Fruit fly (Drosophila melanogaster): Measurements from ENCODE around the gene Sap47.

Gene Sap47

DNA sequence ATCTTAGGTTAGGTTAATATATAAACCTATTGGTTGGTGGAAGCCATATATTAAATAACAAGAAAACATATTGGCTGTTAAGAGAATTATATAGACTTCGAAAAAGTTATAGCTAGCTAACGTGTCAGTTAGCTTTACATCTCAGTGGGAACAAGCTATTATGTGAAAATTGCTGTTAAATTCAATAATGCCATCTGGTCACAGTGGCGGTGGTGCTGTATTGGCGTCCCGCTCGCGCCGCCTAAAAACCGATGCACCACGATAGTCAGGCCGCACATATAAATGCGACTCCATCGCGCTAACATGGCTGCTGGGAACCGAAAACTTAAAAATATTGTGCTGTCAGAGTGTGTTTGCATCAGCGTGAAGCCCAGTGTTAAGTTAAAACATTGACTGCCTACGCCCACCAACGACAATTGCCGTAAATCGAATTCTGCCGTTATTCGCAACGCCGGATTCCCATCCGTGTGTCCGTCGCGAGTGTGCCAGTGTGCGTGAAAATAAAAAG, 38.1 kb downstream of the Sap47 start, which contains the start of gene Hel89B (continued):
- TF ChIP-seq NC2β (GFP tag; optimal IDR thresholded peaks at IDR 0.05) (peak; percentile 61), onecut (GFP tag; IDR thresholded peaks at IDR 0.05) (peak; percentile 36), CG7928 (GFP tag; optimal IDR thresholded peaks at IDR 0.05) (peak; percentile 12), pfk (GFP tag; optimal IDR thresholded peaks at IDR 0.05) (no peak), slp2 (GFP tag; optimal IDR thresholded peaks at IDR 0.05) (peak; percentile 38), Hr78 (GFP tag; optimal IDR thresholded peaks at IDR 0.05) (peak in 1 of 2 experiments; percentile 61), MESR4 (GFP tag; optimal IDR thresholded peaks at IDR 0.05) (peak; percentile 97), CG7372 (GFP tag; IDR thresholded peaks at IDR 0.05) (no peak), CG2199 (GFP tag; IDR thresholded peaks at IDR 0.05) (no peak), Med (GFP tag) (peak; percentile 69), CG18599 (GFP tag; optimal IDR thresholded peaks at IDR 0.05) (peak; percentile 12), Hr51 (GFP tag; optimal IDR thresholded peaks at IDR 0.05) (peak; percentile 22 to 52), CG14014 (GFP tag; IDR thresholded peaks at IDR 0.05) (no peak), CG10209 (GFP tag; optimal IDR thresholded peaks at IDR 0.05) (peak; percentile 40), B-H2 (GFP tag; optimal IDR thresholded peaks at IDR 0.05) (peak; percentile 66), mirr (GFP tag; optimal IDR thresholded peaks at IDR 0.05) (no peak), Dip3 (GFP tag; optimal IDR thresholded peaks at IDR 0.05) (peak; percentile 62), Kr (GFP tag; optimal IDR thresholded peaks at IDR 0.05) (no peak), HmgZ (tag; optimal IDR thresholded peaks at IDR 0.05) (peak; percentile 65), inv (GFP tag; IDR thresholded peaks at IDR 0.05; ENCODE audit: partially characterized antibody) (no peak), nerfin-1 (tag; optimal IDR thresholded peaks at IDR 0.05) (peak; percentile 32), org-1 (GFP tag; optimal IDR thresholded peaks at IDR 0.05) (peak; percentile 21), gem (tag; optimal IDR thresholded peaks at IDR 0.05) (peak; percentile 84), ATbp (GFP tag; optimal IDR thresholded peaks at IDR 0.05) (no peak), CG17612 (GFP tag; IDR thresholded peaks at IDR 0.05) (no peak), CG34224 (GFP tag; IDR thresholded peaks at IDR 0.05; ENCODE audit: partially characterized antibody) (no peak), Gug (GFP tag; IDR thresholded peaks at IDR 0.05) (0 out of 4 replicates have a peak, but pooled peaks have one; percentile 13), bsh (GFP tag; optimal IDR thresholded peaks at IDR 0.05) (peak in 1 of 2 experiments; percentile 54), CG3838 (GFP tag; optimal IDR thresholded peaks at IDR 0.05) (peak; percentile 57), CG12769 (tag; optimal IDR thresholded peaks at IDR 0.05) (peak; percentile 39), CG18011 (GFP tag; optimal IDR thresholded peaks at IDR 0.05) (no peak), CG33557 (GFP tag; optimal IDR thresholded peaks at IDR 0.05) (peak; percentile 5), Ets65A (GFP tag) (peak; percentile 94), CG34422 (GFP tag; IDR thresholded peaks at IDR 0.05) (no peak), wdn (GFP tag; IDR thresholded peaks at IDR 0.05) (no peak), CG3847 (GFP tag; IDR thresholded peaks at IDR 0.05) (no peak), pros (GFP tag; optimal IDR thresholded peaks at IDR 0.05) (no peak), D19A (tag; optimal IDR thresholded peaks at IDR 0.05) (no peak), CG7839 (tag; optimal IDR thresholded peaks at IDR 0.05) (peak; percentile 53), her (GFP tag; optimal IDR thresholded peaks at IDR 0.05) (no peak), CG10366 (GFP tag; IDR thresholded peaks at IDR 0.05) (no peak), CG14965 (GFP tag; optimal IDR thresholded peaks at IDR 0.05; ENCODE audit: borderline replicate concordance) (no peak), Hmx (GFP tag; optimal IDR thresholded peaks at IDR 0.05) (no peak), fu2 (GFP tag; optimal IDR thresholded peaks at IDR 0.05) (peak; percentile 34), CG14667 (GFP tag; IDR thresholded peaks at IDR 0.05) (no peak), lola (GFP tag; optimal IDR thresholded peaks at IDR 0.05) (peak in 2 of 3 experiments; percentile 57 to 99), CG4617 (GFP tag; optimal IDR thresholded peaks at IDR 0.05; ENCODE audit: borderline replicate concordance) (no peak), Mrtf (GFP tag; IDR thresholded peaks at IDR 0.05) (no peak), CG15696 (tag; optimal IDR thresholded peaks at IDR 0.05) (peak; percentile 73)

Measured in whole organism, embryonic.